Worm (Caenorhabditis elegans) whole organism, L3 larva: ENCODE results near the gene gst-29.
A peak's percentile ranks its signal among the peaks of the same experiment; 100 is the strongest.
"Not testable (repeated sequence)": the region's sequence is repeated elsewhere in the genome, so short reads cannot be mapped to it uniquely, and the experiment has no call there.

Experiments used
- R02D3.7 ChIP-seq: fragments of 150-350 bp; optimal IDR thresholded peaks from 2 replicates; lab custom pipeline; 2014; ENCODE audit warnings: missing biosample characterization, missing genetic modification characterization
- ama-1 ChIP-seq: fragments of 150-350 bp; optimal IDR thresholded peaks from 2 replicates; lab custom pipeline; 2018
- ceh-16 ChIP-seq: sonication (generic microtip); optimal IDR thresholded peaks from 2 replicates; lab custom pipeline; 2017; ENCODE audit warnings: missing biosample characterization, missing genetic modification characterization
- ceh-28 ChIP-seq: fragments of 150-350 bp; optimal IDR thresholded peaks from 2 replicates; lab custom pipeline; 2014; ENCODE audit warnings: missing biosample characterization, missing genetic modification reagents, missing genetic modification characterization
- ceh-82 ChIP-seq: fragments of 150-350 bp; optimal IDR thresholded peaks from 2 replicates; lab custom pipeline; 2014; ENCODE audit warnings: missing biosample characterization, missing genetic modification characterization
- ceh-9 ChIP-seq: sonication (generic microtip); optimal IDR thresholded peaks from 2 replicates; lab custom pipeline; 2018; ENCODE audit warnings: missing biosample characterization, missing genetic modification characterization
- daf-12 ChIP-seq: fragments of 150-350 bp; optimal IDR thresholded peaks from 2 replicates; lab custom pipeline; 2014; ENCODE audit warnings: missing biosample characterization, missing genetic modification reagents, missing genetic modification characterization
- egl-5 ChIP-seq: fragments of 150-350 bp; optimal IDR thresholded peaks from 2 replicates; lab custom pipeline; 2017; ENCODE audit warnings: missing biosample characterization, missing genetic modification reagents, missing genetic modification characterization, inconsistent platforms
- elt-1 ChIP-seq: fragments of 150-350 bp; optimal IDR thresholded peaks from 2 replicates; lab custom pipeline; 2014; ENCODE audit warnings: missing biosample characterization, missing genetic modification characterization
- elt-2 ChIP-seq: sonication (generic microtip); optimal IDR thresholded peaks from 2 replicates; lab custom pipeline; 2016; ENCODE audit warnings: missing genetic modification reagents, mild to moderate bottlenecking, missing genetic modification characterization, missing compliant biosample characterization
- eor-1 ChIP-seq, 2 experiments: fragments of 150-350 bp; optimal IDR thresholded peaks; 2 replicates each; lab custom pipeline; 2014 to 2018; ENCODE audit warnings: missing biosample characterization in 2 of 2, missing genetic modification characterization in 2 of 2
- fkh-10 ChIP-seq: sonication (generic microtip); optimal IDR thresholded peaks from 2 replicates; lab custom pipeline; 2017; ENCODE audit warnings: missing biosample characterization, missing genetic modification reagents, missing genetic modification characterization
- fkh-2 ChIP-seq: fragments of 150-350 bp; optimal IDR thresholded peaks from 2 replicates; lab custom pipeline; 2014; ENCODE audit warnings: missing biosample characterization, missing genetic modification reagents, missing genetic modification characterization
- fos-1 ChIP-seq: fragments of 150-350 bp; optimal IDR thresholded peaks from 2 replicates; lab custom pipeline; 2014; ENCODE audit warnings: missing biosample characterization, missing genetic modification characterization
- hmg-11 ChIP-seq: sonication (generic microtip); optimal IDR thresholded peaks from 2 replicates; lab custom pipeline; 2016; ENCODE audit warnings: missing genetic modification characterization, missing compliant biosample characterization
- jun-1 ChIP-seq: fragments of 150-350 bp; optimal IDR thresholded peaks from 2 replicates; lab custom pipeline; 2014; ENCODE audit warnings: missing biosample characterization, missing genetic modification reagents, missing genetic modification characterization
- lin-15B ChIP-seq: fragments of 150-350 bp; optimal IDR thresholded peaks from 2 replicates; lab custom pipeline; 2014; ENCODE audit warnings: missing biosample characterization, missing genetic modification characterization
- lin-39 ChIP-seq: fragments of 150-350 bp; optimal IDR thresholded peaks from 2 replicates; lab custom pipeline; 2018; ENCODE audit warnings: missing biosample characterization, missing genetic modification reagents, missing genetic modification characterization
- nfya-1 ChIP-seq: sonication (generic microtip); optimal IDR thresholded peaks from 2 replicates; lab custom pipeline; 2017; ENCODE audit warnings: missing genetic modification characterization, mild to moderate bottlenecking, missing compliant biosample characterization, antibody characterized with exemption, moderate library complexity; ENCODE audit not compliant: insufficient read depth
- nhr-12 ChIP-seq: fragments of 150-350 bp; optimal IDR thresholded peaks from 2 replicates; lab custom pipeline; 2014; ENCODE audit warnings: missing biosample characterization, missing genetic modification characterization
- nhr-23 ChIP-seq: fragments of 150-350 bp; optimal IDR thresholded peaks from 2 replicates; lab custom pipeline; 2014; ENCODE audit warnings: missing biosample characterization, missing genetic modification reagents, missing genetic modification characterization
- nhr-237 ChIP-seq: fragments of 150-350 bp; optimal IDR thresholded peaks from 2 replicates; lab custom pipeline; 2014; ENCODE audit warnings: missing biosample characterization, missing genetic modification characterization
- nhr-25 ChIP-seq: sonication (generic microtip); optimal IDR thresholded peaks from 2 replicates; lab custom pipeline; 2017; ENCODE audit warnings: missing biosample characterization, missing genetic modification characterization
- nhr-43 ChIP-seq: sonication (generic microtip); optimal IDR thresholded peaks from 2 replicates; lab custom pipeline; 2016; ENCODE audit warnings: mild to moderate bottlenecking, missing genetic modification characterization, missing compliant biosample characterization; ENCODE audit not compliant: poor library complexity, severe bottlenecking
- nhr-67 ChIP-seq: fragments of 150-350 bp; optimal IDR thresholded peaks from 2 replicates; lab custom pipeline; 2014; ENCODE audit warnings: missing biosample characterization, missing genetic modification characterization
- nhr-76 ChIP-seq: fragments of 150-350 bp; sonication (generic microtip); optimal IDR thresholded peaks from 5 replicates; lab custom pipeline; 2014; ENCODE audit warnings: missing biosample characterization, missing genetic modification characterization
- nhr-77 ChIP-seq: fragments of 150-350 bp; optimal IDR thresholded peaks from 2 replicates; lab custom pipeline; 2014; ENCODE audit warnings: missing biosample characterization, missing genetic modification characterization
- pha-4 ChIP-seq: fragments of 150-350 bp; optimal IDR thresholded peaks from 2 replicates; lab custom pipeline; 2014; ENCODE audit warnings: missing biosample characterization, missing genetic modification reagents, missing genetic modification characterization
- pqm-1 ChIP-seq: fragments of 150-350 bp; optimal IDR thresholded peaks from 2 replicates; lab custom pipeline; 2017; ENCODE audit warnings: missing biosample characterization, missing genetic modification characterization, inconsistent platforms
- sea-2 ChIP-seq: fragments of 150-350 bp; sonication (generic microtip); optimal IDR thresholded peaks from 4 replicates; lab custom pipeline; 2014; ENCODE audit warnings: missing biosample characterization, missing genetic modification reagents, missing genetic modification characterization
- skn-1 ChIP-seq: fragments of 150-350 bp; optimal IDR thresholded peaks from 2 replicates; lab custom pipeline; 2014; ENCODE audit warnings: missing biosample characterization, missing genetic modification characterization
- snpc-4 ChIP-seq: fragments of 150-350 bp; optimal IDR thresholded peaks from 2 replicates; lab custom pipeline; 2014; ENCODE audit warnings: missing biosample characterization, missing genetic modification characterization
- tbx-2 ChIP-seq: sonication (generic microtip); optimal IDR thresholded peaks from 2 replicates; lab custom pipeline; 2016; ENCODE audit warnings: mild to moderate bottlenecking, missing genetic modification characterization, missing compliant biosample characterization
- unc-39 ChIP-seq: sonication (generic microtip); optimal IDR thresholded peaks from 4 replicates; lab custom pipeline; 2017; ENCODE audit warnings: missing biosample characterization, missing genetic modification characterization
- unc-62 ChIP-seq: fragments of 150-350 bp; sonication (generic microtip); optimal IDR thresholded peaks from 4 replicates; lab custom pipeline; 2014; ENCODE audit warnings: missing biosample characterization, missing genetic modification reagents, missing genetic modification characterization
- zag-1 ChIP-seq: fragments of 150-350 bp; optimal IDR thresholded peaks from 2 replicates; lab custom pipeline; 2014; ENCODE audit warnings: missing biosample characterization, missing genetic modification characterization
- ztf-11 ChIP-seq: fragments of 150-350 bp; optimal IDR thresholded peaks from 2 replicates; lab custom pipeline; 2014; ENCODE audit warnings: missing biosample characterization, missing genetic modification characterization
- ztf-4 ChIP-seq: fragments of 150-350 bp; optimal IDR thresholded peaks from 2 replicates; lab custom pipeline; 2014; ENCODE audit warnings: missing biosample characterization, missing genetic modification characterization

gst-29 gene

ce11 chrII:15175643-15176042 lies 6.0 kb upstream of the gst-29 start, which contains the start of gene Y53F4B.36:
Gene Y53F4B.36 (plus strand): TSS chrII:15175943.
- TF ChIP-seq unc-62 (no peak), skn-1 (tag; lab: Kevin White, UChicago) (no peak), lin-15B (tag; lab: Kevin White, UChicago) (no peak), nhr-43 (no peak), tbx-2 (tag; lab: Kevin White, UChicago) (no peak), nhr-23 (tag; lab: Kevin White, UChicago) (no peak), nhr-77 (no peak), eor-1 (tag; optimal IDR thresholded peaks at IDR 0.05; lab: Kevin White, UChicago) (no peak), fkh-10 (GFP tag; lab: Kevin White, UChicago) (no peak), zag-1 (tag; lab: Kevin White, UChicago) (no peak), ceh-82 (tag; lab: Kevin White, UChicago) (no peak), daf-12 (tag; lab: Kevin White, UChicago) (no peak), unc-39 (no peak), fos-1 (no peak), nhr-237 (tag; lab: Kevin White, UChicago) (no peak)

ce11 chrII:15174915-15175548 lies 5.4 kb upstream of the gst-29 start, which contains the start of gene gst-31:
Gene gst-31 (minus strand): TSS chrII:15174965.
- TF ChIP-seq egl-5 (tag; lab: Kevin White, UChicago) (no peak), snpc-4 (no peak), nhr-23 (tag; lab: Kevin White, UChicago) (no peak), ztf-11 (tag; lab: Kevin White, UChicago) (no peak), sea-2 (GFP tag; lab: Kevin White, UChicago) (no peak)

ce11 chrII:15173174-15173573 lies 3.5 kb upstream of the gst-29 start:
- no peak for TF ChIP-seq R02D3.7 (tag; lab: Kevin White, UChicago)
- no peak for TF ChIP-seq ceh-16
- TF ChIP-seq fos-1: no peak
- TF ChIP-seq pqm-1 (tag; lab: Kevin White, UChicago): no peak
- TF ChIP-seq skn-1 (tag; lab: Kevin White, UChicago): peak; percentile 76
- TF ChIP-seq lin-15B (tag; lab: Kevin White, UChicago): no peak
- TF ChIP-seq daf-12 (tag; lab: Kevin White, UChicago): no peak
- no peak for TF ChIP-seq hmg-11 (tag; lab: Kevin White, UChicago)
- TF ChIP-seq sea-2 (GFP tag; lab: Kevin White, UChicago): no peak
- no peak for TF ChIP-seq nhr-76 (tag; lab: Kevin White, UChicago)
- peak; percentile 46 for TF ChIP-seq lin-39 (tag; lab: Kevin White, UChicago)
- peak; percentile 37 for TF ChIP-seq nfya-1
- peak; percentile 54 for TF ChIP-seq pha-4 (tag; lab: Kevin White, UChicago)
- no peak for TF ChIP-seq nhr-237 (tag; lab: Kevin White, UChicago)
- no peak for TF ChIP-seq ceh-28
- TF ChIP-seq nhr-25: no peak
- no peak for TF ChIP-seq fkh-2 (tag; lab: Kevin White, UChicago)
- TF ChIP-seq elt-1 (tag; lab: Kevin White, UChicago): no peak
- TF ChIP-seq snpc-4: no peak
- TF ChIP-seq jun-1 (tag; lab: Kevin White, UChicago): no peak
- TF ChIP-seq ceh-9 (tag; lab: Kevin White, UChicago): no peak
- TF ChIP-seq ztf-4 (tag; lab: Kevin White, UChicago): no peak

ce11 chrII:15171816-15172215 lies 2.2 kb upstream of the gst-29 start, which contains the start of gene gst-39:
Gene gst-39 (minus strand): TSS chrII:15171916.
- TF ChIP-seq elt-1 (tag; lab: Kevin White, UChicago); nhr-67 (tag; lab: Kevin White, UChicago); snpc-4: not testable (repeated sequence)

- no peak for TF ChIP-seq nhr-23 (tag; lab: Kevin White, UChicago)
- no peak for TF ChIP-seq nhr-12
- peak; percentile 40 for TF ChIP-seq pha-4 (tag; lab: Kevin White, UChicago)
- no peak for TF ChIP-seq jun-1 (tag; lab: Kevin White, UChicago)
- TF ChIP-seq pqm-1 (tag; lab: Kevin White, UChicago): peak; percentile 41
- no peak for TF ChIP-seq nhr-25
- no peak for TF ChIP-seq lin-15B (tag; lab: Kevin White, UChicago)
- peak; percentile 15 for TF ChIP-seq elt-2 (tag; lab: Kevin White, UChicago)
- no peak for TF ChIP-seq ama-1 (lab: Kevin White, UChicago)
- TF ChIP-seq nfya-1: no peak
Measured at ce11 chrII:15167340-15167739, 2.3 kb downstream of the gst-29 start, which contains the start of gene gst-28. Gene gst-28 (minus strand): TSS chrII:15167577.
